Fruit fly (Drosophila melanogaster) Kc167 (cell line): Measurements from ENCODE around the gene Pgant8.

ENCODE experiments used
- Myc ChIP-seq: fragments of >200 bp; optimal IDR thresholded peaks from 2 replicates; lab custom pipeline; 2017; ENCODE audit warnings: missing external identifiers
- h ChIP-seq: fragments of >200 bp; optimal IDR thresholded peaks from 3 replicates; lab custom pipeline; 2018; ENCODE audit warnings: missing external identifiers
- insv ChIP-seq: fragments of >200 bp; optimal IDR thresholded peaks from 3 replicates; lab custom pipeline; 2018; ENCODE audit warnings: missing external identifiers
- psq ChIP-seq: fragments of >200 bp; optimal IDR thresholded peaks from 2 replicates; lab custom pipeline; 2017; ENCODE audit warnings: missing external identifiers

- TF ChIP-seq insv (lab: Kevin White, UChicago) (no peak), psq (lab: Kevin White, UChicago) (no peak), Myc (lab: Kevin White, UChicago) (no peak), h (lab: Kevin White, UChicago) (no peak)
These were observed 10.9 kb upstream of the Pgant8 start for dm6 chr3L:15672800-15673199.
